Worm (Caenorhabditis elegans): ENCODE measurements around the gene npr-27.
A peak's percentile ranks its signal among the peaks of the same experiment; 100 is the strongest.

npr-27 gene

ce11 chrIV:7317829-7318529, 12.6 kb downstream of the npr-27 start:
- TF ChIP-seq egl-13 (tag; optimal IDR thresholded peaks at IDR 0.05): no peak
- no peak for TF ChIP-seq elt-2 (tag; optimal IDR thresholded peaks at IDR 0.05)
- TF ChIP-seq pax-3 (tag; optimal IDR thresholded peaks at IDR 0.05): no peak
- peak; percentile 21 for TF ChIP-seq C16A3.4 (tag; optimal IDR thresholded peaks at IDR 0.05)
- TF ChIP-seq nhr-12 (tag; optimal IDR thresholded peaks at IDR 0.05): no peak
- no peak for TF ChIP-seq nhr-77 (tag; optimal IDR thresholded peaks at IDR 0.05)
- TF ChIP-seq aha-1 (tag; optimal IDR thresholded peaks at IDR 0.05): no peak
- no peak for TF ChIP-seq skn-1 (tag; optimal IDR thresholded peaks at IDR 0.05)
- TF ChIP-seq zag-1 (tag; optimal IDR thresholded peaks at IDR 0.05): no peak
- no peak for TF ChIP-seq nhr-84 (tag; optimal IDR thresholded peaks at IDR 0.05)
- TF ChIP-seq pqm-1 (tag; optimal IDR thresholded peaks at IDR 0.05): no peak
- TF ChIP-seq F16B12.6 (tag; optimal IDR thresholded peaks at IDR 0.05): no peak
- TF ChIP-seq efl-3 (GFP tag; optimal IDR thresholded peaks at IDR 0.05): no peak
- TF ChIP-seq C04F5.9 (tag; optimal IDR thresholded peaks at IDR 0.05): no peak
- TF ChIP-seq nhr-11 (tag; optimal IDR thresholded peaks at IDR 0.05): no peak
- no peak for TF ChIP-seq lin-39 (tag; optimal IDR thresholded peaks at IDR 0.05)
- TF ChIP-seq ztf-4 (tag; optimal IDR thresholded peaks at IDR 0.05): no peak
- TF ChIP-seq nhr-28 (tag; optimal IDR thresholded peaks at IDR 0.05): no peak
- no peak for TF ChIP-seq ets-5 (GFP tag; IDR thresholded peaks at IDR 0.05)
- TF ChIP-seq tlp-1 (tag; optimal IDR thresholded peaks at IDR 0.05): no peak
- TF ChIP-seq xbp-1 (tag; optimal IDR thresholded peaks at IDR 0.05): no peak
- TF ChIP-seq swsn-7 (tag; optimal IDR thresholded peaks at IDR 0.05): no peak
- peak in 1 of 6 experiments; percentile 45 for TF ChIP-seq elt-3 (tag; optimal IDR thresholded peaks at IDR 0.05)
- TF ChIP-seq mab-9 (GFP tag; IDR thresholded peaks at IDR 0.05): no peak
- no peak for TF ChIP-seq unc-98 (GFP tag; IDR thresholded peaks at IDR 0.05)
- TF ChIP-seq fkh-10 (GFP tag; optimal IDR thresholded peaks at IDR 0.05): no peak
- peak; percentile 19 for TF ChIP-seq mep-1 (tag; optimal IDR thresholded peaks at IDR 0.05)
- no peak for TF ChIP-seq nhr-90 (tag; optimal IDR thresholded peaks at IDR 0.05; ENCODE audit: poor library complexity)
- TF ChIP-seq dsc-1 (tag; optimal IDR thresholded peaks at IDR 0.05): peak; percentile 80
- TF ChIP-seq ces-1 (GFP tag; optimal IDR thresholded peaks at IDR 0.05): no peak
- peak; percentile 60 for TF ChIP-seq snu-23 (GFP tag; optimal IDR thresholded peaks at IDR 0.05)
- TF ChIP-seq sup-37 (GFP tag; optimal IDR thresholded peaks at IDR 0.05): no peak
- TF ChIP-seq nhr-19 (GFP tag; conservative IDR thresholded peaks at IDR 0.05): no peak
- no peak for TF ChIP-seq unc-62 (GFP tag; optimal IDR thresholded peaks at IDR 0.05)
- no peak for TF ChIP-seq ceh-90 (tag; optimal IDR thresholded peaks at IDR 0.05)
- TF ChIP-seq zip-4 (GFP tag; optimal IDR thresholded peaks at IDR 0.05): no peak
- TF ChIP-seq hlh-4 (tag; optimal IDR thresholded peaks at IDR 0.05): no peak
- no peak for TF ChIP-seq sptf-1 (tag; optimal IDR thresholded peaks at IDR 0.05)
- no peak for TF ChIP-seq aly-2 (tag; optimal IDR thresholded peaks at IDR 0.05)
- TF ChIP-seq nhr-76 (tag; optimal IDR thresholded peaks at IDR 0.05): no peak
- no peak for TF ChIP-seq Y116A8C.19 (tag; optimal IDR thresholded peaks at IDR 0.05; ENCODE audit: borderline replicate concordance)
- TF ChIP-seq hpl-2 (GFP tag; optimal IDR thresholded peaks at IDR 0.05): no peak
- no peak for TF ChIP-seq lsy-2 (tag; optimal IDR thresholded peaks at IDR 0.05)
- TF ChIP-seq snpc-4 (tag; optimal IDR thresholded peaks at IDR 0.05): no peak
- peak; percentile 3 for TF ChIP-seq nhr-20 (tag; optimal IDR thresholded peaks at IDR 0.05)
- TF ChIP-seq ceh-82 (tag; optimal IDR thresholded peaks at IDR 0.05): no peak
- TF ChIP-seq alr-1 (tag; optimal IDR thresholded peaks at IDR 0.05; ENCODE audit: borderline replicate concordance): no peak
- no peak for TF ChIP-seq isw-1 (GFP tag; IDR thresholded peaks at IDR 0.05)
- TF ChIP-seq nhr-237 (tag; optimal IDR thresholded peaks at IDR 0.05): no peak
- TF ChIP-seq blmp-1 (tag; optimal IDR thresholded peaks at IDR 0.05): peak; percentile 88
- no peak for TF ChIP-seq jun-1 (tag; optimal IDR thresholded peaks at IDR 0.05)
- peak; percentile 18 for TF ChIP-seq rnt-1 (tag; optimal IDR thresholded peaks at IDR 0.05)
- TF ChIP-seq lin-35 (GFP tag; optimal IDR thresholded peaks at IDR 0.05): peak in 1 of 2 experiments; percentile 12
- peak; percentile 41 for TF ChIP-seq nhr-71 (tag; optimal IDR thresholded peaks at IDR 0.05)
